Fruit fly (Drosophila melanogaster): ENCODE results near the gene CG34296.

The CG34296 gene

dm6 chr3R:29761569-29761968 is 39.2 kb downstream of the CG34296 start:
- TF ChIP-seq svp (GFP tag) (peak; percentile 43), Eip78C (GFP tag) (peak; percentile 44), CG11902 (GFP tag; optimal IDR thresholded peaks at IDR 0.05) (no peak), CG6163 (GFP tag; IDR thresholded peaks at IDR 0.05) (0 out of 3 replicates have a peak, but pooled peaks have one; percentile 20), CG10669 (GFP tag; optimal IDR thresholded peaks at IDR 0.05) (peak; percentile 1), CG9139 (GFP tag; optimal IDR thresholded peaks at IDR 0.05) (no peak)

DNA sequence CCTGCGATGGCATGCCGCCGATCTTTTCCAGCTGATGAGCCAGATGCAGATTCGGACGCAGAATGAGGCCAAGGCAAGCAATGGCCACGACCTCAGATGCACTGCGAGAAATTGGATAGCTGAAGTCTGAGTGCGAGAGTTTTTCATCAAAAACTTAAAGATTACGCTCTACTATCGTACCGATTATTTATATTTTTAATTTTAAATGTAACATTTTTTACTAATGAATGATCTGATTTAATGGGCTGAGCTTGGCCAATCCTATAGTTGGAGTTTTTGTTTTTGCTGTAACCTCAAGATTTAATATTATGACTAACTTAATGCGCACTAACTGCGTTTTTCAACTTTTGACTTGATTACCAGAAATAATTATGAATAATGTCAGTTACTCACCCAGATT is 40.0 kb downstream of the CG34296 start:
- TF ChIP-seq CG11902 (GFP tag; optimal IDR thresholded peaks at IDR 0.05) (peak; percentile 41), svp (GFP tag) (peak; percentile 89), acj6 (GFP tag; optimal IDR thresholded peaks at IDR 0.05) (peak; percentile 52), CG8319 (GFP tag; optimal IDR thresholded peaks at IDR 0.05) (peak; percentile 51), Sox15 (GFP tag; optimal IDR thresholded peaks at IDR 0.05) (peak; percentile 49), Hr39 (GFP tag; optimal IDR thresholded peaks at IDR 0.05) (peak; percentile 53), ss (GFP tag; optimal IDR thresholded peaks at IDR 0.05) (peak in 1 of 2 experiments; percentile 43), CG3032 (tag; optimal IDR thresholded peaks at IDR 0.05) (peak; percentile 26), pdm3 (GFP tag; optimal IDR thresholded peaks at IDR 0.05) (peak; percentile 38), cyc (GFP tag; optimal IDR thresholded peaks at IDR 0.05) (peak; percentile 62), spab (GFP tag; optimal IDR thresholded peaks at IDR 0.05) (peak; percentile 29), Ets96B (tag; optimal IDR thresholded peaks at IDR 0.05) (peak; percentile 39), salr (GFP tag; optimal IDR thresholded peaks at IDR 0.05) (peak in 1 of 2 experiments; percentile 36), Lpt (GFP tag; optimal IDR thresholded peaks at IDR 0.05) (peak; percentile 17), Smox (GFP tag; optimal IDR thresholded peaks at IDR 0.05) (peak; percentile 73), Sox14 (GFP tag; optimal IDR thresholded peaks at IDR 0.05) (no peak), topi (GFP tag; optimal IDR thresholded peaks at IDR 0.05) (peak; percentile 75), Hr38 (GFP tag; optimal IDR thresholded peaks at IDR 0.05) (no peak), CG31627 (GFP tag; optimal IDR thresholded peaks at IDR 0.05) (peak; percentile 56), CG9139 (GFP tag; optimal IDR thresholded peaks at IDR 0.05) (no peak), CG6808 (GFP tag; optimal IDR thresholded peaks at IDR 0.05) (peak; percentile 38), dsx (GFP tag; optimal IDR thresholded peaks at IDR 0.05; ENCODE audit: poor library complexity, severe bottlenecking) (no peak), CG3919 (GFP tag; optimal IDR thresholded peaks at IDR 0.05) (peak; percentile 65), Met (GFP tag; optimal IDR thresholded peaks at IDR 0.05) (peak; percentile 75), CG34406 (GFP tag; optimal IDR thresholded peaks at IDR 0.05) (peak; percentile 43), vri (GFP tag; optimal IDR thresholded peaks at IDR 0.05) (no peak), CG15336 (GFP tag; IDR thresholded peaks at IDR 0.05) (no peak), CG8119 (GFP tag; IDR thresholded peaks at IDR 0.05) (0 out of 3 replicates have a peak, but pooled peaks have one; percentile 15), CG6276 (GFP tag; optimal IDR thresholded peaks at IDR 0.05) (no peak), CG16779 (tag; optimal IDR thresholded peaks at IDR 0.05) (no peak), fd85E (GFP tag; optimal IDR thresholded peaks at IDR 0.05) (no peak), Ets21C (GFP tag; optimal IDR thresholded peaks at IDR 0.05) (peak; percentile 51), CG1621 (tag; optimal IDR thresholded peaks at IDR 0.05) (no peak), fkh (GFP tag; optimal IDR thresholded peaks at IDR 0.05) (no peak), Eip78C (GFP tag) (peak; percentile 91), net (GFP tag; optimal IDR thresholded peaks at IDR 0.05) (peak; percentile 44), Eip93F (GFP tag; optimal IDR thresholded peaks at IDR 0.05) (no peak), esn (GFP tag; optimal IDR thresholded peaks at IDR 0.05) (peak; percentile 74), eg (GFP tag; IDR thresholded peaks at IDR 0.05) (no peak), CG6792 (GFP tag; optimal IDR thresholded peaks at IDR 0.05) (peak; percentile 39), Sox102F (GFP tag; optimal IDR thresholded peaks at IDR 0.05) (peak; percentile 37), CG10669 (GFP tag; optimal IDR thresholded peaks at IDR 0.05) (peak; percentile 42), CG11294 (GFP tag; IDR thresholded peaks at IDR 0.05) (no peak), Eip75B (GFP tag; optimal IDR thresholded peaks at IDR 0.05) (peak; percentile 71), CG7368 (GFP tag; optimal IDR thresholded peaks at IDR 0.05) (no peak), lz (GFP tag; optimal IDR thresholded peaks at IDR 0.05) (peak; percentile 67), CG8632 (GFP tag; optimal IDR thresholded peaks at IDR 0.05) (peak; percentile 46), CG4318 (GFP tag; optimal IDR thresholded peaks at IDR 0.05) (peak; percentile 21), dac (GFP tag; optimal IDR thresholded peaks at IDR 0.05) (no peak)
